Worm (Caenorhabditis elegans): ENCODE data around the gene F53F4.17.

DNA sequence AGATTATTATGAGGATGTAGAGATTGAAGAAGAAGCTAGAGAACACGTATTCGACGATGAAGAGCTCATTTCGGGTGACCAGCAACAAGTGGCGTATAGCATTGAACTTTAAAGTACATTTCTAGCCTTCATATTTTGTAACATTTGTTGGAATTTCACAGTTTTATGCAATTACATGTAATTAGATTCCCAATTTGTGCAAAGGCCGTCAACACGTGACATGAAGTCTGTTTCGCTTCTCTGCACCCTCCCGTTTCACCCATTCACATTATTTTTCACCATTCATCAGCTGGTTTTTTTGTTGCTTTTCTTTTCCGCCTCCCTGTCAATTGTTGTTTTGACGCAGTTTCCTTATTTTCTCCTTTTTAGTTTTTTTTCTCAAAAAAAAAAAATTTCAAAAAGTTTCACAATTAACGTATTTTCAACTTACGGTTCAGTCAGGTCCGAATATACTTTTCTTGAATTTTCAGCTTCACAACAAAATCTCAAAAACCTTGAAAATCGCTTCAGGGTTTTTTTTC lies 39.2 kb downstream of the F53F4.17 start, which contains the start of gene sde-2:
- TF ChIP-seq nhr-12 (tag; optimal IDR thresholded peaks at IDR 0.05) (no peak), mdl-1 (tag; optimal IDR thresholded peaks at IDR 0.05) (no peak), snpc-4 (tag; optimal IDR thresholded peaks at IDR 0.05) (no peak), dmd-4 (tag; optimal IDR thresholded peaks at IDR 0.05) (no peak), egl-27 (tag; optimal IDR thresholded peaks at IDR 0.05) (no peak), sem-4 (tag; optimal IDR thresholded peaks at IDR 0.05) (no peak), zag-1 (tag; optimal IDR thresholded peaks at IDR 0.05) (no peak)

Measured in whole organism, L2 larva.